Worm (Caenorhabditis elegans): ENCODE results near the gene erp-44.2.

DNA sequence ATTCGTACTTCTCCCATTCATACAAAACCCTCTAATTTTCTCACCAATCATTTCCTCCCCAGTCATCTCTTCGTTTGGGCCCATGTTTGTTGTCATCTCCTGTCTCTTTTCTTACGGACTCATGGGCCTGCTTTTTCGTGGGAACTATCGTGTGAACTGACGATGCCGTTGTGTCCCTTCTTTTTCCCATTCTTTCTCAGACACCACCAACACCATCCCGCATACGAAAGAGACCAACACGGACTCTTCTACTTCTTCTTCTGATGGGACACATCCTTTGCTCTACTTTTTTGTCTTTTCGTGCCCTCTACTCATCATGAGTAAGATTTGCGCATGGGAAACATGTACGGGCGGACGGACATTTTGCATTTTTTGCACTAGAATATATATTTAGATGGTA lies 15.9 kb upstream of the erp-44.2 start:
- TF ChIP-seq fkh-10 (GFP tag; optimal IDR thresholded peaks at IDR 0.05): no peak
- TF ChIP-seq egl-27 (tag; optimal IDR thresholded peaks at IDR 0.05): no peak
- TF ChIP-seq zag-1 (tag; optimal IDR thresholded peaks at IDR 0.05): no peak
- no peak for TF ChIP-seq nfya-1 (tag; optimal IDR thresholded peaks at IDR 0.05; ENCODE audit: insufficient read depth)
- TF ChIP-seq snpc-4 (tag; optimal IDR thresholded peaks at IDR 0.05): no peak
- TF ChIP-seq lin-39 (tag; optimal IDR thresholded peaks at IDR 0.05): no peak
- TF ChIP-seq R02D3.7 (tag; optimal IDR thresholded peaks at IDR 0.05): no peak
- TF ChIP-seq unc-62 (GFP tag; optimal IDR thresholded peaks at IDR 0.05): no peak
- TF ChIP-seq ama-1 (optimal IDR thresholded peaks at IDR 0.05): no peak
- no peak for TF ChIP-seq nhr-12 (tag; optimal IDR thresholded peaks at IDR 0.05)
- no peak for TF ChIP-seq unc-39 (tag; optimal IDR thresholded peaks at IDR 0.05)
- no peak for TF ChIP-seq elt-3 (tag; optimal IDR thresholded peaks at IDR 0.05)
- no peak for TF ChIP-seq nhr-28 (tag; optimal IDR thresholded peaks at IDR 0.05)

Measured in whole organism, L3 larva.